Fruit fly (Drosophila melanogaster) whole organism, embryonic: ENCODE results near the gene Hr4.

Experiments
- Adf1 ChIP-seq: fragments of 200-800 bp; sonication (Bioruptor generic); IDR thresholded peaks from 2 replicates; pipeline ENCODE4 v1.3.6; 2022; ENCODE audit warnings: missing biosample characterization, missing genetic modification characterization
- Atf-2 ChIP-seq: fragments of 200-800 bp; sonication (Bioruptor generic); optimal IDR thresholded peaks from 2 replicates; lab custom pipeline; 2016; ENCODE audit warnings: missing biosample characterization, missing genetic modification characterization
- Awh ChIP-seq: fragments of 200-800 bp; sonication (Bioruptor generic); IDR thresholded peaks from 2 replicates; pipeline ENCODE4, ENCODE4 v1.3.6; 2022; ENCODE audit warnings: missing biosample characterization, missing genetic modification characterization
- Bdp1 ChIP-seq: fragments of 200-800 bp; sonication (Bioruptor generic); optimal IDR thresholded peaks from 3 replicates; lab custom pipeline; 2016; ENCODE audit warnings: missing biosample characterization, missing genetic modification characterization
- Bteb2 ChIP-seq: fragments of 200-800 bp; sonication (Bioruptor generic); optimal IDR thresholded peaks from 2 replicates; lab custom pipeline; 2016; ENCODE audit warnings: missing biosample characterization, missing genetic modification characterization
- CG10366 ChIP-seq: fragments of 200-800 bp; sonication (Bioruptor generic); IDR thresholded peaks from 2 replicates; pipeline ENCODE4 v1.3.6; 2022; ENCODE audit warnings: missing biosample characterization, missing genetic modification characterization
- CG11085 ChIP-seq: fragments of 200-800 bp; sonication (Bioruptor generic); IDR thresholded peaks from 2 replicates; pipeline ENCODE4 v1.3.6; 2022; ENCODE audit warnings: missing biosample characterization, missing genetic modification characterization
- CG11398 ChIP-seq: fragments of 200-800 bp; sonication (Bioruptor generic); optimal IDR thresholded peaks from 2 replicates; lab custom pipeline; 2016; ENCODE audit warnings: missing biosample characterization, missing genetic modification characterization
- CG12071 ChIP-seq: fragments of 200-800 bp; sonication (Bioruptor generic); optimal IDR thresholded peaks from 3 replicates; lab custom pipeline; 2018; ENCODE audit warnings: missing biosample characterization, mild to moderate bottlenecking, missing genetic modification characterization
- CG14667 ChIP-seq: fragments of 200-800 bp; sonication (Bioruptor generic); IDR thresholded peaks from 2 replicates; pipeline ENCODE4 v1.3.6; 2022; ENCODE audit warnings: missing biosample characterization, missing genetic modification characterization
- CG14710 ChIP-seq: fragments of 200-800 bp; sonication (Bioruptor generic); optimal IDR thresholded peaks from 3 replicates; lab custom pipeline; 2019; ENCODE audit warnings: missing biosample characterization, mild to moderate bottlenecking, missing genetic modification characterization, moderate library complexity
- CG1603 ChIP-seq: fragments of 200-800 bp; sonication (Bioruptor generic); optimal IDR thresholded peaks from 2 replicates; lab custom pipeline; 2019; ENCODE audit warnings: missing biosample characterization, mild to moderate bottlenecking, missing genetic modification characterization, moderate library complexity
- CG16779 ChIP-seq: fragments of 200-800 bp; sonication (Bioruptor generic); IDR thresholded peaks from 2 replicates; pipeline ENCODE4 v1.3.6; 2022; ENCODE audit warnings: missing biosample characterization, missing genetic modification characterization
- CG1792 ChIP-seq: fragments of 200-800 bp; sonication (Bioruptor generic); optimal IDR thresholded peaks from 2 replicates; lab custom pipeline; 2016; ENCODE audit warnings: missing biosample characterization, missing genetic modification characterization
- CG33557 ChIP-seq: fragments of 200-800 bp; sonication (Bioruptor generic); optimal IDR thresholded peaks from 2 replicates; lab custom pipeline; 2019; ENCODE audit warnings: missing biosample characterization, mild to moderate bottlenecking, missing genetic modification characterization, moderate library complexity
- CG34422 ChIP-seq: fragments of 200-800 bp; sonication (Bioruptor generic); IDR thresholded peaks from 3 replicates; pipeline ENCODE4 v1.3.6; 2022; ENCODE audit warnings: missing biosample characterization, missing genetic modification characterization
- CG4360 ChIP-seq: fragments of 200-800 bp; sonication (Bioruptor generic); IDR thresholded peaks from 2 replicates; pipeline ENCODE4 v1.3.6; 2022; ENCODE audit warnings: missing biosample characterization, missing genetic modification characterization
- CG4617 ChIP-seq: fragments of 200-800 bp; sonication (Bioruptor generic); optimal IDR thresholded peaks from 3 replicates; lab custom pipeline; 2016; ENCODE audit warnings: missing biosample characterization, missing genetic modification characterization, borderline replicate concordance
- CG4854 ChIP-seq: fragments of 200-800 bp; sonication (Bioruptor generic); optimal IDR thresholded peaks from 2 replicates; lab custom pipeline; 2016; ENCODE audit warnings: missing biosample characterization, missing genetic modification characterization, inconsistent platforms
- CG6175 ChIP-seq: fragments of 200-800 bp; sonication (Bioruptor generic); IDR thresholded peaks from 3 replicates; pipeline ENCODE4 v1.3.6; 2022; ENCODE audit warnings: missing biosample characterization, missing genetic modification characterization
- CG6689 ChIP-seq: fragments of 200-800 bp; sonication (Bioruptor generic); IDR thresholded peaks from 2 replicates; pipeline ENCODE4 v1.3.6; 2022; ENCODE audit warnings: missing biosample characterization, missing genetic modification characterization
- CG6765 ChIP-seq: fragments of 200-800 bp; sonication (Bioruptor generic); optimal IDR thresholded peaks from 3 replicates; lab custom pipeline; 2017; ENCODE audit warnings: missing biosample characterization, mild to moderate bottlenecking, missing genetic modification characterization
- CG6813 ChIP-seq: fragments of 200-800 bp; sonication (Bioruptor generic); optimal IDR thresholded peaks from 2 replicates; lab custom pipeline; 2017; ENCODE audit warnings: missing biosample characterization, missing genetic modification characterization, mild to moderate bottlenecking, moderate library complexity, missing genetic modification reagents
- CG8478 ChIP-seq: fragments of >200 bp; optimal IDR thresholded peaks from 2 replicates; lab custom pipeline; 2018
- CG8765 ChIP-seq: fragments of 200-800 bp; sonication (Bioruptor generic); IDR thresholded peaks from 2 replicates; pipeline ENCODE4 v1.3.6; 2022; ENCODE audit warnings: missing biosample characterization, missing genetic modification characterization
- Camta ChIP-seq: fragments of 200-800 bp; sonication (Bioruptor generic); optimal IDR thresholded peaks from 2 replicates; lab custom pipeline; 2016; ENCODE audit warnings: missing biosample characterization, missing genetic modification characterization
- Ets65A ChIP-seq: fragments of 200-800 bp; sonication (Bioruptor generic); peaks from one replicate; lab custom pipeline; 2016; ENCODE audit warnings: missing biosample characterization, missing genetic modification characterization
- Fer3 ChIP-seq: fragments of 200-800 bp; sonication (Bioruptor generic); optimal IDR thresholded peaks from 2 replicates; lab custom pipeline; 2018; ENCODE audit warnings: missing biosample characterization, mild to moderate bottlenecking, missing genetic modification characterization, moderate library complexity
- Gug ChIP-seq: fragments of 200-800 bp; sonication (Bioruptor generic); IDR thresholded peaks from 4 replicates; pipeline ENCODE4 v1.3.6; 2022; ENCODE audit warnings: missing biosample characterization, missing genetic modification characterization
- HLH3B ChIP-seq: fragments of 200-800 bp; sonication (Bioruptor generic); IDR thresholded peaks from 2 replicates; pipeline ENCODE4 v1.3.6; 2022; ENCODE audit warnings: missing biosample characterization, missing genetic modification characterization
- HmgD ChIP-seq: fragments of 200-800 bp; sonication (Bioruptor generic); optimal IDR thresholded peaks from 3 replicates; lab custom pipeline; 2016; ENCODE audit warnings: missing biosample characterization, missing genetic modification characterization
- HmgZ ChIP-seq: fragments of 200-800 bp; sonication (Bioruptor generic); optimal IDR thresholded peaks from 2 replicates; lab custom pipeline; 2018; ENCODE audit warnings: missing biosample characterization, mild to moderate bottlenecking, missing genetic modification characterization
- Hmx ChIP-seq: fragments of 200-800 bp; sonication (Bioruptor generic); optimal IDR thresholded peaks from 2 replicates; lab custom pipeline; 2016; ENCODE audit warnings: missing biosample characterization, missing genetic modification characterization
- Neu2 ChIP-seq: fragments of 200-800 bp; sonication (Bioruptor generic); optimal IDR thresholded peaks from 3 replicates; lab custom pipeline; 2016; ENCODE audit warnings: missing biosample characterization, missing genetic modification characterization, borderline replicate concordance
- Nf-YC ChIP-seq: fragments of 200-800 bp; optimal IDR thresholded peaks from 3 replicates; lab custom pipeline; 2019; ENCODE audit warnings: missing biosample characterization, mild to moderate bottlenecking, missing genetic modification characterization, moderate library complexity
- abd-A ChIP-seq: fragments of 200-800 bp; sonication (Bioruptor generic); optimal IDR thresholded peaks from 3 replicates; lab custom pipeline; 2019; ENCODE audit warnings: missing biosample characterization, mild to moderate bottlenecking, missing genetic modification characterization, moderate library complexity
- br ChIP-seq: fragments of >200 bp; optimal IDR thresholded peaks from 2 replicates; lab custom pipeline; 2017
- caup ChIP-seq: fragments of 200-800 bp; sonication (Bioruptor generic); optimal IDR thresholded peaks from 3 replicates; lab custom pipeline; 2017; ENCODE audit warnings: missing biosample characterization, mild to moderate bottlenecking, missing genetic modification characterization, moderate library complexity; ENCODE audit not compliant: severe bottlenecking
- crp ChIP-seq, 2 experiments: fragments of 200-800 bp; sonication (Bioruptor generic); optimal IDR thresholded peaks; 2 replicates in 1 of 2; 3 replicates in 1 of 2; lab custom pipeline; 2017; ENCODE audit warnings: missing biosample characterization in 2 of 2, missing genetic modification characterization in 2 of 2, mild to moderate bottlenecking in 1 of 2, moderate library complexity in 1 of 2
- dpn ChIP-seq, 2 experiments: fragments of 200-800 bp; sonication (Bioruptor generic); optimal IDR thresholded peaks; 3 replicates each; lab custom pipeline; 2016; ENCODE audit warnings: missing biosample characterization in 2 of 2, missing genetic modification characterization in 2 of 2
- gfzf ChIP-seq: fragments of 200-800 bp; sonication (Bioruptor generic); optimal IDR thresholded peaks from 2 replicates; lab custom pipeline; 2016; ENCODE audit warnings: missing biosample characterization, mild to moderate bottlenecking, missing genetic modification characterization, moderate library complexity
- grn ChIP-seq: fragments of 200-800 bp; sonication (Bioruptor generic); optimal IDR thresholded peaks from 3 replicates; lab custom pipeline; 2017; ENCODE audit warnings: missing biosample characterization, missing genetic modification characterization
- kah ChIP-seq: fragments of 200-800 bp; sonication (Bioruptor generic); optimal IDR thresholded peaks from 2 replicates; lab custom pipeline; 2018; ENCODE audit warnings: missing biosample characterization, mild to moderate bottlenecking, missing genetic modification characterization
- lilli ChIP-seq: fragments of 200-800 bp; sonication (Bioruptor generic); optimal IDR thresholded peaks from 3 replicates; lab custom pipeline; 2016; ENCODE audit warnings: missing biosample characterization, missing genetic modification characterization
- phol ChIP-seq: fragments of 200-800 bp; sonication (Bioruptor generic); optimal IDR thresholded peaks from 3 replicates; lab custom pipeline; 2018; ENCODE audit warnings: missing biosample characterization, mild to moderate bottlenecking, missing genetic modification characterization, moderate library complexity
- ranshi ChIP-seq: fragments of 200-800 bp; sonication (Bioruptor generic); IDR thresholded peaks from 2 replicates; pipeline ENCODE4 v1.3.6; 2022; ENCODE audit warnings: missing biosample characterization, missing genetic modification characterization
- sisA ChIP-seq: fragments of 200-800 bp; sonication (Bioruptor generic); IDR thresholded peaks from 2 replicates; pipeline ENCODE4 v1.3.6; 2022; ENCODE audit warnings: missing biosample characterization, missing genetic modification characterization
- slou ChIP-seq: fragments of 200-800 bp; sonication (Bioruptor generic); optimal IDR thresholded peaks from 3 replicates; lab custom pipeline; 2016; ENCODE audit warnings: missing biosample characterization, missing genetic modification characterization
- tna ChIP-seq: fragments of 200-800 bp; sonication (Bioruptor generic); IDR thresholded peaks from 2 replicates; pipeline ENCODE4 v1.3.6; 2022; ENCODE audit warnings: missing biosample characterization, missing genetic modification characterization; ENCODE audit not compliant: partially characterized antibody
- unc-4 ChIP-seq: fragments of 200-800 bp; sonication (Bioruptor generic); IDR thresholded peaks from 2 replicates; pipeline ENCODE4 v1.3.6; 2022; ENCODE audit warnings: missing biosample characterization, missing genetic modification characterization; ENCODE audit not compliant: partially characterized antibody
- zf30C ChIP-seq: fragments of 200-800 bp; sonication (Bioruptor generic); optimal IDR thresholded peaks from 3 replicates; lab custom pipeline; 2018; ENCODE audit warnings: missing biosample characterization, mild to moderate bottlenecking, missing genetic modification characterization

Hr4 gene

dm6 chrX:1907727-1908264, 33.9 kb upstream of the Hr4 start, which contains the start of gene mip130 (continued):
- TF ChIP-seq Awh (no peak), Bdp1 (GFP tag; lab: Kevin White, UChicago) (no peak), CG8478 (lab: Kevin White, UChicago) (no peak), zf30C (GFP tag; lab: Kevin White, UChicago) (no peak), crp (GFP tag; optimal IDR thresholded peaks at IDR 0.05; lab: Kevin White, UChicago) (peak; percentile 35 to 85), ranshi (GFP tag; lab: Robert Waterston, UW) (0 out of 2 replicates have a peak, but pooled peaks have one; percentile 41), HmgD (GFP tag; lab: Kevin White, UChicago) (no peak), Camta (GFP tag; lab: Kevin White, UChicago) (peak; percentile 54), Atf-2 (GFP tag; lab: Kevin White, UChicago) (no peak), CG10366 (GFP tag; lab: Robert Waterston, UW) (no peak; the same call in 1 of the 2 replicates), grn (no peak), CG4854 (GFP tag; lab: Kevin White, UChicago) (no peak), phol (tag; lab: Kevin White, UChicago) (peak; percentile 40), CG4617 (peak; percentile 46), CG8765 (GFP tag; lab: Robert Waterston, UW) (no peak), tna (0 out of 2 replicates have a peak, but pooled peaks have one; percentile 18), sisA (GFP tag; lab: Robert Waterston, UW) (peak; percentile 55), gfzf (GFP tag; lab: Kevin White, UChicago) (peak; percentile 23), CG1792 (GFP tag; lab: Kevin White, UChicago) (no peak), CG14667 (GFP tag; lab: Robert Waterston, UW) (no peak), HmgZ (peak; percentile 31), Nf-YC (tag; lab: Kevin White, UChicago) (peak; percentile 47), CG34422 (peak; percentile 54; the same call in 1 of the 3 replicates), CG4360 (GFP tag; lab: Robert Waterston, UW) (no peak), Ets65A (GFP tag; lab: Kevin White, UChicago) (peak; percentile 88), lilli (peak; percentile 11), Gug (no peak), CG12071 (GFP tag; lab: Kevin White, UChicago) (peak; percentile 6), CG6175 (GFP tag; lab: Robert Waterston, UW) (no peak), CG14710 (tag; lab: Kevin White, UChicago) (peak; percentile 32), CG11085 (no peak), CG6689 (GFP tag; lab: Robert Waterston, UW) (peak; percentile 67), Hmx (GFP tag; lab: Kevin White, UChicago) (no peak), CG33557 (GFP tag; lab: Kevin White, UChicago) (no peak), unc-4 (GFP tag; lab: Robert Waterston, UW) (peak; percentile 74), Neu2 (GFP tag; lab: Kevin White, UChicago) (no peak), CG6813 (GFP tag; lab: Kevin White, UChicago) (no peak), HLH3B (GFP tag; lab: Robert Waterston, UW) (peak; percentile 50; the same call in 1 of the 2 replicates), kah (no peak), abd-A (tag; lab: Kevin White, UChicago) (no peak), Adf1 (GFP tag; lab: Robert Waterston, UW) (no peak), dpn (GFP tag; optimal IDR thresholded peaks at IDR 0.05; lab: Kevin White, UChicago) (peak; percentile 31 to 40), br (lab: Kevin White, UChicago) (no peak), CG1603 (tag; lab: Kevin White, UChicago) (peak; percentile 50), slou (GFP tag; lab: Kevin White, UChicago) (no peak), caup (GFP tag; lab: Kevin White, UChicago) (peak; percentile 36), CG6765 (GFP tag; lab: Kevin White, UChicago) (no peak), CG16779 (GFP tag; lab: Robert Waterston, UW) (no peak), Fer3 (tag; lab: Kevin White, UChicago) (peak; percentile 13), CG11398 (GFP tag; lab: Kevin White, UChicago) (no peak), Bteb2 (no peak)
